Worm (Caenorhabditis elegans): ENCODE data around the gene M163.11.
A peak's percentile ranks its signal among the peaks of the same experiment; 100 is the strongest.

Gene M163.11

DNA sequence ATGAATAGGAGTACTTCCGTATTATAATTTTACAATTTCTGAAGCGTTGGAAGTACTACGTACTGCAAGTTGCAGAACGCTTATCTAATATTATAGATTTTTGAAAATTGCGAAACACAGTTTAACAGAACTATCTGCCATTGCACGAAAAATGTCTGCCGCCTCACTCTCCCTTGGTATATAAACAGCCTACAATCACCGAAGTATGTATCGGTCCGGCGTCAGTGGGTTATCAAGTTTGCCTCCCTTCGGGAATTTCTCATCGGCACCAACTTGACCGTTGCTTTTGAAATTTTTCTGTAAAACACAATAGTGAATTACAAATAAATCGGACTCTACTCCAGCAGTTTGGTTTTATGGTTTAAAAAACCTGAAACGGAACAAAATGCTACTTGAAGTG, 1.8 kb upstream of the M163.11 start:
- TF ChIP-seq lin-15B (tag; optimal IDR thresholded peaks at IDR 0.05): no peak
- peak; percentile 92 for TF ChIP-seq snpc-4 (tag; optimal IDR thresholded peaks at IDR 0.05)
- no peak for TF ChIP-seq nhr-11 (tag; optimal IDR thresholded peaks at IDR 0.05)
- no peak for TF ChIP-seq zag-1 (tag; optimal IDR thresholded peaks at IDR 0.05)
- no peak for TF ChIP-seq nhr-28 (tag; optimal IDR thresholded peaks at IDR 0.05)
- no peak for TF ChIP-seq pha-4 (tag; optimal IDR thresholded peaks at IDR 0.05)
- TF ChIP-seq pqm-1 (tag; optimal IDR thresholded peaks at IDR 0.05): no peak
- no peak for TF ChIP-seq egl-5 (tag; optimal IDR thresholded peaks at IDR 0.05)
- peak; percentile 17 for TF ChIP-seq elt-2 (tag; optimal IDR thresholded peaks at IDR 0.05)
- no peak for TF ChIP-seq ama-1 (optimal IDR thresholded peaks at IDR 0.05)
- no peak for TF ChIP-seq skn-1 (tag; optimal IDR thresholded peaks at IDR 0.05)
- TF ChIP-seq mdl-1 (tag; optimal IDR thresholded peaks at IDR 0.05): no peak
- no peak for TF ChIP-seq unc-39 (tag; optimal IDR thresholded peaks at IDR 0.05)

DNA sequence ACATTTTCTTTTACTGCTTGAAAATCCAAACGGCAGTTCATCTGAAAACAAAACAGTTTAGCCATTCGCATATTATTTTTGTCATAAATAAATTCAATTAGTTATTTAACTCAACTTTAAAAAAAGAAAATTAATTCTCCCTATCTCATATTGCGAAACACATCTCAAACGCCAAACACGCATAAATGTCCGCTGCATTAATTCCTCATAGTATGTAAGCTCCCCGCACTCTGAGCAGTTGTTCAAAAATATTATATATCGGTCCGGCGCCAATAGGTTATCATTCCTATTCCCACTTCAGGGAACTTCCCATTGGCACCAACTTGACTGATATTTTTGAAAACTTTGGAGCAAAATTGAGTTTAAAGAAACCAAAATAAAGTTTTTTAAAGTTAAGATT, 985 bp upstream of the M163.11 start:
- no peak for TF ChIP-seq elt-2 (tag; optimal IDR thresholded peaks at IDR 0.05)
- TF ChIP-seq snpc-4 (tag; optimal IDR thresholded peaks at IDR 0.05): peak; percentile 98
- TF ChIP-seq sea-2 (GFP tag; optimal IDR thresholded peaks at IDR 0.05): no peak
- peak; percentile 36 for TF ChIP-seq nfya-1 (tag; optimal IDR thresholded peaks at IDR 0.05; ENCODE audit: insufficient read depth)
- peak; percentile 25 for TF ChIP-seq ceh-82 (tag; optimal IDR thresholded peaks at IDR 0.05)

DNA sequence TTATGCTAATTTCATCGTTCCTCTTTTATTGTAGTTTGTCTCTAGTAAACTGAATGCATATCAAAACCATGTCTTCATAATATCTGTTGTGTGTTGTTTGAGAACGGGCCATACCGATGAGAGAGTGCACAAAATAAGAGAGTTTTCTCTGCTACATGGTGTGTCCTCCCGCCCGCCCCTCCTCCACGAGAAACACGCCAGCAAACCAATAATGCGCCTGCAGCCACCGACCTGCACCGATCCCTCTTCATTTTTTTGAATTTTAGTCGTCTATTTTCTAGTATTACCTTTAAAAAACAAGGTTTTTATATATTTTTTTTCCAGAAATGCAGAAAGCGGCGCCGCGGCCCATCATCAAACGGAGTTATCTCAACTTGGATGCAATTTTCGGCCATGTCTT, 1.1 kb downstream of the M163.11 start, which contains the start of gene gfi-3:
gfi-3 (plus strand) TSS at position 325 of the 400 bp plus-strand sequence.
- peak; percentile 80 for TF ChIP-seq nfya-1 (tag; optimal IDR thresholded peaks at IDR 0.05; ENCODE audit: insufficient read depth)
- TF ChIP-seq elt-1 (tag; optimal IDR thresholded peaks at IDR 0.05): peak; percentile 17
- TF ChIP-seq ceh-82 (tag; optimal IDR thresholded peaks at IDR 0.05): peak; percentile 13
- TF ChIP-seq tbx-2 (tag; optimal IDR thresholded peaks at IDR 0.05): peak; percentile 57
- TF ChIP-seq jun-1 (tag; optimal IDR thresholded peaks at IDR 0.05): peak; percentile 53
- TF ChIP-seq nhr-11 (tag; optimal IDR thresholded peaks at IDR 0.05): peak; percentile 40
- TF ChIP-seq pqm-1 (tag; optimal IDR thresholded peaks at IDR 0.05): no peak
- TF ChIP-seq nhr-237 (tag; optimal IDR thresholded peaks at IDR 0.05): no peak
- TF ChIP-seq egl-27 (tag; optimal IDR thresholded peaks at IDR 0.05): no peak
- peak; percentile 93 for TF ChIP-seq snpc-4 (tag; optimal IDR thresholded peaks at IDR 0.05)
- TF ChIP-seq ztf-11 (tag; optimal IDR thresholded peaks at IDR 0.05): no peak
- TF ChIP-seq nhr-25 (tag; optimal IDR thresholded peaks at IDR 0.05): peak; percentile 83
- peak; percentile 51 for TF ChIP-seq lin-15B (tag; optimal IDR thresholded peaks at IDR 0.05)
- TF ChIP-seq R02D3.7 (tag; optimal IDR thresholded peaks at IDR 0.05): peak; percentile 51
- TF ChIP-seq elt-3 (tag; optimal IDR thresholded peaks at IDR 0.05): no peak
- peak; percentile 74 for TF ChIP-seq hmg-11 (tag; optimal IDR thresholded peaks at IDR 0.05)
- TF ChIP-seq daf-12 (tag; optimal IDR thresholded peaks at IDR 0.05): no peak
- TF ChIP-seq pha-4 (tag; optimal IDR thresholded peaks at IDR 0.05): peak; percentile 85
- no peak for TF ChIP-seq ztf-4 (tag; optimal IDR thresholded peaks at IDR 0.05)
- peak; percentile 75 for TF ChIP-seq nhr-43 (tag; optimal IDR thresholded peaks at IDR 0.05; ENCODE audit: poor library complexity, severe bottlenecking)
- peak; percentile 61 for TF ChIP-seq elt-2 (tag; optimal IDR thresholded peaks at IDR 0.05)
- peak; percentile 90 for TF ChIP-seq lin-39 (tag; optimal IDR thresholded peaks at IDR 0.05)
- no peak for TF ChIP-seq nhr-76 (tag; optimal IDR thresholded peaks at IDR 0.05)
- no peak for TF ChIP-seq egl-5 (tag; optimal IDR thresholded peaks at IDR 0.05)
- TF ChIP-seq nhr-23 (tag; optimal IDR thresholded peaks at IDR 0.05): peak; percentile 86
- TF ChIP-seq fkh-2 (tag; optimal IDR thresholded peaks at IDR 0.05): no peak
- TF ChIP-seq fos-1 (tag; optimal IDR thresholded peaks at IDR 0.05): no peak
- peak; percentile 70 for TF ChIP-seq ceh-28 (tag; optimal IDR thresholded peaks at IDR 0.05)
- TF ChIP-seq skn-1 (tag; optimal IDR thresholded peaks at IDR 0.05): peak; percentile 55
- TF ChIP-seq eor-1 (tag; optimal IDR thresholded peaks at IDR 0.05): no peak

DNA sequence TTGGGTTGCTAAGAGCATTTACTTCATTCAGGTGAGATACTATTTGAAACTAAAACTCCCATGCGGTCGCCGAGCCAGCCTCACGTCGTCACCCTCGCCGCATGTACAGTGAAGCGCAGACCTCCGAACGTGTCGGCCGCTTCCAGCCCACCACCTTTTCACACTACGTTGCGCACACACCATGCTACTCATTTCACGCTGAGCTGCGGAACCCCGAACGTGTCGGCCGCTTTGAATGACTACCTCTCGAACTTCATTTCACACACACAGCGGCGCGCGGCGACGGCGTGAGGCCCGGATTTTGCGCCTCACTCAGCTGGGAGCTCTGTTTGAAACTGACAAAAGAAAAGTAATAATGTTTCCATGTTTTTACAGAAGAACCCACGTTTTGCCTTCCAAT, 2.5 kb downstream of the M163.11 start:
- TF ChIP-seq eor-1 (tag; optimal IDR thresholded peaks at IDR 0.05): no peak
- TF ChIP-seq snpc-4 (tag; optimal IDR thresholded peaks at IDR 0.05): peak; percentile 11
- TF ChIP-seq nhr-76 (tag; optimal IDR thresholded peaks at IDR 0.05): no peak
- TF ChIP-seq ama-1 (optimal IDR thresholded peaks at IDR 0.05): no peak
